Fruit fly (Drosophila melanogaster): Measurements from ENCODE around the gene CG4022.

CG4022 gene

DNA sequence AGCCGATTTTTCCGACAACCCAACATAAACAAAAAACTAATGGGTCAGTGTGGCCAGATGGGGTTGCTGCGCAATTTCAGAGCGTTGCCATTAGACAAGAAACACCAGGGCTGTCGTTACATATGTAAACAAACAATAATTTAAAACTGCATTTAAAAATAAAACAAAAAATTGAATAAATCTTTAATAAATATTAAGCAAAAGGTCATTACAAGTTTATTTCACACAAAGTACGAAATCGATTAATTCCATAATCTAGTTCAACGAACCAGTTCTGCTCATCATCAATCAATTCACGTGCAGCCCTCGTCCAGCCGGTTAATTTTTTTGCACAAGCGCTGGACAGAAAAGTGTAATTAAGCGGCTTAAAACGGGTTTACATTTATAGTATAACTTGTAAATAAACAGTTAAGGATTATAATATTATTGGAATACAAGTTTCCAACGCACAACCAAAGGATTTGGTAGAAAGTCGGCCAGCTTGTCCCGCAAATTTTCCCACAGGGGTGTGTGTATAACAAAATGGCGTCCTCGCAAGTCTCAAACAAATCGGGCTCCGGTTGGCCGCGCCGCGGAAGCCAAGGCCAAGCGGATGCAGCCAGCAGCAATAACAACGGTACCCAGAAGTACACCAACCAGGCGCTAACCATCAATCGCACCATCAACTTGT lies at the start of gene CG4022, which contains the start of gene Cpsf5 (continued):
- TF ChIP-seq CG30403 (GFP tag; optimal IDR thresholded peaks at IDR 0.05) (peak; percentile 90), CG9609 (GFP tag; optimal IDR thresholded peaks at IDR 0.05) (peak; percentile 50), CG9797 (GFP tag; optimal IDR thresholded peaks at IDR 0.05) (peak; percentile 89), CG14014 (GFP tag; IDR thresholded peaks at IDR 0.05) (peak; percentile 82), Blimp-1 (GFP tag; optimal IDR thresholded peaks at IDR 0.05) (peak; percentile 79), CG12219 (GFP tag; optimal IDR thresholded peaks at IDR 0.05) (peak; percentile 69), Oli (tag; optimal IDR thresholded peaks at IDR 0.05) (peak; percentile 69), mam (GFP tag; optimal IDR thresholded peaks at IDR 0.05) (peak; percentile 73), CG12236 (GFP tag; optimal IDR thresholded peaks at IDR 0.05) (no peak), Dbx (GFP tag; IDR thresholded peaks at IDR 0.05) (peak; percentile 93), Nf-YB (GFP tag; optimal IDR thresholded peaks at IDR 0.05) (peak; percentile 70), ssp (GFP tag; IDR thresholded peaks at IDR 0.05) (peak; percentile 70), her (GFP tag; optimal IDR thresholded peaks at IDR 0.05) (no peak), CG8924 (tag; optimal IDR thresholded peaks at IDR 0.05) (peak; percentile 90), CG6689 (GFP tag; IDR thresholded peaks at IDR 0.05) (peak; percentile 79), ERR (GFP tag; optimal IDR thresholded peaks at IDR 0.05) (no peak), ewg (GFP tag; optimal IDR thresholded peaks at IDR 0.05) (peak; percentile 79), gt (GFP tag; IDR thresholded peaks at IDR 0.05) (peak; percentile 40; the same call in 1 of the 2 replicates), CG16779 (GFP tag; IDR thresholded peaks at IDR 0.05) (no peak), crol (GFP tag; IDR thresholded peaks at IDR 0.05) (no peak), CG11504 (tag; optimal IDR thresholded peaks at IDR 0.05) (peak; percentile 82), CG5180 (GFP tag; optimal IDR thresholded peaks at IDR 0.05) (no peak), nerfin-1 (tag; optimal IDR thresholded peaks at IDR 0.05) (peak; percentile 69), CG8388 (GFP tag; optimal IDR thresholded peaks at IDR 0.05) (peak; percentile 78), CG11723 (GFP tag; optimal IDR thresholded peaks at IDR 0.05) (peak; percentile 52), ham (GFP tag; IDR thresholded peaks at IDR 0.05) (peak; percentile 52; the same call in 1 of the 2 replicates), tin (GFP tag; optimal IDR thresholded peaks at IDR 0.05) (peak; percentile 81), lmd (GFP tag; IDR thresholded peaks at IDR 0.05) (peak; percentile 81), CG18764 (GFP tag; optimal IDR thresholded peaks at IDR 0.05) (peak; percentile 63), Ets97D (GFP tag; optimal IDR thresholded peaks at IDR 0.05) (peak; percentile 63), knrl (GFP tag; IDR thresholded peaks at IDR 0.05; ENCODE audit: partially characterized antibody) (peak; percentile 61), dysf (GFP tag; IDR thresholded peaks at IDR 0.05) (peak; percentile 84), Doc3 (GFP tag; IDR thresholded peaks at IDR 0.05; ENCODE audit: partially characterized antibody) (no peak), HLH54F (GFP tag; optimal IDR thresholded peaks at IDR 0.05) (peak; percentile 75), HHEX (GFP tag; optimal IDR thresholded peaks at IDR 0.05) (peak; percentile 69), CG31365 (tag; optimal IDR thresholded peaks at IDR 0.05) (peak; percentile 13), NK7.1 (GFP tag; optimal IDR thresholded peaks at IDR 0.05) (no peak), CG30020 (tag; optimal IDR thresholded peaks at IDR 0.05) (peak; percentile 78), mirr (GFP tag; optimal IDR thresholded peaks at IDR 0.05) (peak; percentile 48), maf-S (GFP tag; optimal IDR thresholded peaks at IDR 0.05) (peak; percentile 49), gce (GFP tag; IDR thresholded peaks at IDR 0.05) (peak; percentile 80; the same call in 1 of the 3 replicates), toy (GFP tag; IDR thresholded peaks at IDR 0.05) (peak; percentile 24; the same call in 1 of the 2 replicates), CG10274 (GFP tag; optimal IDR thresholded peaks at IDR 0.05) (no peak), lilli (GFP tag; optimal IDR thresholded peaks at IDR 0.05) (peak; percentile 90), ATbp (GFP tag; optimal IDR thresholded peaks at IDR 0.05) (peak; percentile 62), CG7271 (tag; optimal IDR thresholded peaks at IDR 0.05) (peak; percentile 67), CG7987 (GFP tag; optimal IDR thresholded peaks at IDR 0.05) (no peak), ranshi (GFP tag; IDR thresholded peaks at IDR 0.05) (peak; percentile 82; the same call in 1 of the 2 replicates), CG30431 (GFP tag; optimal IDR thresholded peaks at IDR 0.05) (peak; percentile 52)

All from whole organism, embryonic.